Fruit fly (Drosophila melanogaster): Measurements from ENCODE around the gene Tdh.

The Tdh gene

dm6 chr3L:20470991-20471498 is 4.3 kb downstream of the Tdh start (continued):
- TF ChIP-seq chif (GFP tag; optimal IDR thresholded peaks at IDR 0.05) (no peak), sqz (GFP tag; optimal IDR thresholded peaks at IDR 0.05) (peak; percentile 64), CG31441 (GFP tag; IDR thresholded peaks at IDR 0.05) (peak; percentile 63; the same call in 1 of the 2 replicates), CG1233 (GFP tag; optimal IDR thresholded peaks at IDR 0.05) (peak; percentile 19), CG17359 (tag; optimal IDR thresholded peaks at IDR 0.05) (peak; percentile 59), NC2α (GFP tag; optimal IDR thresholded peaks at IDR 0.05) (no peak), CG6254 (GFP tag; optimal IDR thresholded peaks at IDR 0.05) (peak; percentile 71), knrl (GFP tag; IDR thresholded peaks at IDR 0.05; ENCODE audit: partially characterized antibody) (no peak), Scr (GFP tag; IDR thresholded peaks at IDR 0.05; ENCODE audit: partially characterized antibody) (0 out of 2 replicates have a peak, but pooled peaks have one; percentile 9), CG18011 (GFP tag; optimal IDR thresholded peaks at IDR 0.05) (no peak), sna (GFP tag; IDR thresholded peaks at IDR 0.05; ENCODE audit: partially characterized antibody) (no peak), gsb-n (tag; optimal IDR thresholded peaks at IDR 0.05) (peak; percentile 42), lbe (GFP tag; optimal IDR thresholded peaks at IDR 0.05) (no peak), CG12236 (GFP tag; optimal IDR thresholded peaks at IDR 0.05) (no peak), CG6854 (GFP tag; optimal IDR thresholded peaks at IDR 0.05) (no peak), Ravus (GFP tag; IDR thresholded peaks at IDR 0.05) (no peak), ato (GFP tag; IDR thresholded peaks at IDR 0.05; ENCODE audit: partially characterized antibody) (no peak), Hsf (GFP tag; optimal IDR thresholded peaks at IDR 0.05) (peak; percentile 16), Taf1 (GFP tag; IDR thresholded peaks at IDR 0.05) (no peak), pzg (GFP tag; optimal IDR thresholded peaks at IDR 0.05) (no peak), da (GFP tag; optimal IDR thresholded peaks at IDR 0.05) (no peak), CG34422 (GFP tag; IDR thresholded peaks at IDR 0.05) (peak; percentile 63; the same call in 2 of the 3 replicates), NFAT (GFP tag; IDR thresholded peaks at IDR 0.05) (no peak), Meics (GFP tag; optimal IDR thresholded peaks at IDR 0.05) (peak; percentile 94), Nf-YC (tag; optimal IDR thresholded peaks at IDR 0.05) (peak; percentile 33), Adf1 (GFP tag; IDR thresholded peaks at IDR 0.05) (no peak), otp (GFP tag; IDR thresholded peaks at IDR 0.05) (no peak), CG14710 (tag; optimal IDR thresholded peaks at IDR 0.05) (peak; percentile 32), CG1602 (GFP tag; optimal IDR thresholded peaks at IDR 0.05) (peak; percentile 8), CG11504 (tag; optimal IDR thresholded peaks at IDR 0.05) (peak; percentile 77), so (GFP tag; IDR thresholded peaks at IDR 0.05) (no peak), hth (optimal IDR thresholded peaks at IDR 0.05) (no peak), dpn (GFP tag; optimal IDR thresholded peaks at IDR 0.05) (peak in 1 of 2 experiments; percentile 8), kah (GFP tag; optimal IDR thresholded peaks at IDR 0.05) (peak; percentile 65), CG3163 (GFP tag; optimal IDR thresholded peaks at IDR 0.05) (no peak), pita (GFP tag; optimal IDR thresholded peaks at IDR 0.05) (no peak), NK7.1 (GFP tag; optimal IDR thresholded peaks at IDR 0.05) (no peak), Ada2b (GFP tag; IDR thresholded peaks at IDR 0.05) (peak; percentile 68), pnt (GFP tag; optimal IDR thresholded peaks at IDR 0.05) (no peak), pan (optimal IDR thresholded peaks at IDR 0.05) (no peak), pan (GFP tag; optimal IDR thresholded peaks at IDR 0.05 in 1 of 2, IDR thresholded peaks at IDR 0.05 in 1 of 2) (peak in 1 of 2 experiments; percentile 69), CG31388 (GFP tag; optimal IDR thresholded peaks at IDR 0.05) (no peak), CG7839 (tag; optimal IDR thresholded peaks at IDR 0.05) (peak; percentile 58), CG10543 (GFP tag; optimal IDR thresholded peaks at IDR 0.05) (no peak), mam (GFP tag; optimal IDR thresholded peaks at IDR 0.05) (no peak), CG2199 (GFP tag; IDR thresholded peaks at IDR 0.05) (peak; percentile 85; the same call in 1 of the 3 replicates), Sin3A (optimal IDR thresholded peaks at IDR 0.05) (no peak), CG14014 (GFP tag; IDR thresholded peaks at IDR 0.05) (peak; percentile 58; the same call in 1 of the 2 replicates), pum (GFP tag; optimal IDR thresholded peaks at IDR 0.05) (no peak), D19A (tag; optimal IDR thresholded peaks at IDR 0.05) (no peak), grn (GFP tag; optimal IDR thresholded peaks at IDR 0.05) (peak; percentile 83), CG11456 (GFP tag; IDR thresholded peaks at IDR 0.05) (no peak)
